Fruit fly (Drosophila melanogaster): ENCODE measurements around the gene CG43055.

- TF ChIP-seq CG34406 (GFP tag; optimal IDR thresholded peaks at IDR 0.05) (no peak), CG32006 (GFP tag; optimal IDR thresholded peaks at IDR 0.05) (no peak), CG4318 (GFP tag; optimal IDR thresholded peaks at IDR 0.05) (no peak), topi (GFP tag; optimal IDR thresholded peaks at IDR 0.05) (no peak), vri (GFP tag; optimal IDR thresholded peaks at IDR 0.05) (peak; percentile 58), Met (GFP tag; optimal IDR thresholded peaks at IDR 0.05) (no peak), CG11762 (GFP tag; optimal IDR thresholded peaks at IDR 0.05; ENCODE audit: insufficient read depth) (no peak), cyc (GFP tag; optimal IDR thresholded peaks at IDR 0.05) (no peak), Eip93F (GFP tag; optimal IDR thresholded peaks at IDR 0.05) (no peak), CG7368 (GFP tag; optimal IDR thresholded peaks at IDR 0.05) (no peak), Hr39 (GFP tag; optimal IDR thresholded peaks at IDR 0.05) (no peak), CG3919 (GFP tag; optimal IDR thresholded peaks at IDR 0.05) (no peak), lz (GFP tag; optimal IDR thresholded peaks at IDR 0.05) (no peak)
Measured at dm6 chr2L:4389405-4390115, 21.4 kb upstream of the CG43055 start.

Data from whole organism, prepupa.